Fruit fly (Drosophila melanogaster): ENCODE results near the gene CG43446.

- TF ChIP-seq h (optimal IDR thresholded peaks at IDR 0.05): no peak
- no peak for TF ChIP-seq Sin3A (optimal IDR thresholded peaks at IDR 0.05)
- no peak for TF ChIP-seq Myc (optimal IDR thresholded peaks at IDR 0.05)
Observed at dm6 chr3R:20977846-20978295, 9.9 kb downstream of the CG43446 start, which contains the start of gene Calx.
